Worm (Caenorhabditis elegans) whole organism, mixed stage, embryonic: Measurements from ENCODE around the gene fbxa-137.

Experiments
- M03D4.4 ChIP-seq: sonication (generic microtip); optimal IDR thresholded peaks from 2 replicates; lab custom pipeline; 2017; ENCODE audit warnings: mild to moderate bottlenecking, missing genetic modification characterization, missing compliant biosample characterization
- ces-1 ChIP-seq: fragments of 150-350 bp; optimal IDR thresholded peaks from 2 replicates; lab custom pipeline; 2014; ENCODE audit warnings: missing biosample characterization, missing genetic modification reagents, missing genetic modification characterization
- elt-3 ChIP-seq: fragments of 150-350 bp; optimal IDR thresholded peaks from 2 replicates; lab custom pipeline; 2014; ENCODE audit warnings: missing biosample characterization, missing genetic modification characterization
- ham-2 ChIP-seq: fragments of 200-800 bp; sonication (Bioruptor generic); optimal IDR thresholded peaks from 2 replicates; lab custom pipeline; 2018; ENCODE audit warnings: mild to moderate bottlenecking, missing genetic modification characterization, missing compliant biosample characterization
- pha-4 ChIP-seq: fragments of 150-350 bp; optimal IDR thresholded peaks from 2 replicates; lab custom pipeline; 2018; ENCODE audit warnings: missing biosample characterization, missing genetic modification reagents, missing genetic modification characterization
- unc-39 ChIP-seq: fragments of 150-350 bp; optimal IDR thresholded peaks from 2 replicates; lab custom pipeline; 2014; ENCODE audit warnings: missing biosample characterization, missing genetic modification characterization
- unc-62 ChIP-seq: fragments of 150-350 bp; optimal IDR thresholded peaks from 2 replicates; lab custom pipeline; 2014; ENCODE audit warnings: missing biosample characterization, missing genetic modification reagents, missing genetic modification characterization
- ztf-11 ChIP-seq: fragments of 150-350 bp; optimal IDR thresholded peaks from 2 replicates; lab custom pipeline; 2014; ENCODE audit warnings: missing biosample characterization, missing genetic modification characterization

DNA sequence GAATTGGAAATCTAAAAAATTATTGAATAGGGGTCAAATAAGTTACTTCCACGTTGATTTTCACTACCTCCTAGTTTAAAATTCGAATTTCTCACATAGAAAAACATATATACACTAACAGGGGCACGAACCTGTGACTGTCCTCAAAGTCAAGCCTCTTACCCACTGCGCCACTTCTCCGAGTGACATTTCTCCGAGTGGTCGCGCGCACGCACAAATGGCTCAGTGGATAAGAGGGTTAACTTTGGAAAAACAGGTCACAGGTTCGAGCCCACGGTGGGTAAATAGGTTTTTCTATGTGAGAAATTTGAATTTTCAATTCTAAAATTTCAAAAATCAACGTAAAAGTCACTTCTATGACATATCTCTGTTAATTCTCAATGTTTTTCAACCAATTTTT, 1.4 kb upstream of the fbxa-137 start:
- no peak for TF ChIP-seq ces-1 (GFP tag; lab: Kevin White, UChicago)
- no peak for TF ChIP-seq elt-3 (tag; lab: Kevin White, UChicago)
- no peak for TF ChIP-seq ham-2 (GFP tag; lab: Kevin White, UChicago)
- TF ChIP-seq unc-62 (GFP tag; lab: Kevin White, UChicago), result no peak
- TF ChIP-seq pha-4, result no peak
- TF ChIP-seq ztf-11 (tag; lab: Kevin White, UChicago), result no peak
- TF ChIP-seq M03D4.4 (tag; lab: Kevin White, UChicago), result no peak
- no peak for TF ChIP-seq unc-39 (tag; lab: Kevin White, UChicago)
